Fruit fly (Drosophila melanogaster): ENCODE data around the gene Sec61gamma.
A peak's percentile ranks its signal among the peaks of the same experiment; 100 is the strongest.

Gene Sec61gamma

dm6 chrX:19645873-19646541, 2.9 kb downstream of the Sec61gamma start, which contains the start of gene Arp10 (continued):
- no peak for TF ChIP-seq schlank (tag; optimal IDR thresholded peaks at IDR 0.05)
- TF ChIP-seq CG14965 (GFP tag; optimal IDR thresholded peaks at IDR 0.05; ENCODE audit: borderline replicate concordance) = no peak
- TF ChIP-seq CG13424 (tag; optimal IDR thresholded peaks at IDR 0.05) = peak; percentile 14
- peak; percentile 58 for TF ChIP-seq zf30C (GFP tag; optimal IDR thresholded peaks at IDR 0.05)
- no peak for TF ChIP-seq dmrt99B (tag; optimal IDR thresholded peaks at IDR 0.05)
- TF ChIP-seq CG5953 (GFP tag; IDR thresholded peaks at IDR 0.05) = no peak
- TF ChIP-seq CG1024 (GFP tag; IDR thresholded peaks at IDR 0.05) = peak; percentile 55; the same call in 1 of the 2 replicates
- TF ChIP-seq CG14050 (GFP tag; IDR thresholded peaks at IDR 0.05) = no peak
- TF ChIP-seq gce (GFP tag; IDR thresholded peaks at IDR 0.05) = no peak
- peak; percentile 26 for TF ChIP-seq CG10267 (tag; optimal IDR thresholded peaks at IDR 0.05)
- TF ChIP-seq CG3407 (GFP tag; optimal IDR thresholded peaks at IDR 0.05) = no peak
- TF ChIP-seq CG2116 (GFP tag; optimal IDR thresholded peaks at IDR 0.05) = peak; percentile 61
- TF ChIP-seq Dp (GFP tag; optimal IDR thresholded peaks at IDR 0.05) = peak; percentile 57
- peak; percentile 41 for TF ChIP-seq CG2120 (GFP tag; optimal IDR thresholded peaks at IDR 0.05)
- TF ChIP-seq Tbp (GFP tag; optimal IDR thresholded peaks at IDR 0.05) = no peak
- TF ChIP-seq CG2712 (tag; optimal IDR thresholded peaks at IDR 0.05) = peak; percentile 8
- no peak for TF ChIP-seq CG4328 (GFP tag; optimal IDR thresholded peaks at IDR 0.05)
- TF ChIP-seq HmgZ (tag; optimal IDR thresholded peaks at IDR 0.05) = peak; percentile 50
- peak; percentile 2 for TF ChIP-seq CG33557 (GFP tag; optimal IDR thresholded peaks at IDR 0.05)
- TF ChIP-seq ssp (GFP tag; IDR thresholded peaks at IDR 0.05) = peak; percentile 92
- no peak for TF ChIP-seq Hr3 (GFP tag; optimal IDR thresholded peaks at IDR 0.05)
- TF ChIP-seq unc-4 (GFP tag; IDR thresholded peaks at IDR 0.05; ENCODE audit: partially characterized antibody) = no peak
- TF ChIP-seq sima (GFP tag; optimal IDR thresholded peaks at IDR 0.05) = no peak
- TF ChIP-seq caup (GFP tag; optimal IDR thresholded peaks at IDR 0.05; ENCODE audit: severe bottlenecking) = no peak
- TF ChIP-seq CG13287 (GFP tag; IDR thresholded peaks at IDR 0.05; ENCODE audit: partially characterized antibody) = peak; percentile 67
- peak; percentile 83 for TF ChIP-seq CG17802 (tag; optimal IDR thresholded peaks at IDR 0.05)
- TF ChIP-seq CG18764 (GFP tag; optimal IDR thresholded peaks at IDR 0.05) = peak; percentile 15
- TF ChIP-seq CG14710 (tag; optimal IDR thresholded peaks at IDR 0.05) = peak; percentile 54
- TF ChIP-seq ind (GFP tag; optimal IDR thresholded peaks at IDR 0.05) = peak; percentile 0
- TF ChIP-seq Sin3A (optimal IDR thresholded peaks at IDR 0.05) = peak; percentile 40
- peak; percentile 37 for TF ChIP-seq Myb (GFP tag; optimal IDR thresholded peaks at IDR 0.05)
- TF ChIP-seq E2f2 (GFP tag; IDR thresholded peaks at IDR 0.05) = peak; percentile 75
- TF ChIP-seq Elba2 (GFP tag; optimal IDR thresholded peaks at IDR 0.05) = peak; percentile 56
- TF ChIP-seq sug (tag; optimal IDR thresholded peaks at IDR 0.05) = peak; percentile 26
- no peak for TF ChIP-seq Blimp-1 (GFP tag; optimal IDR thresholded peaks at IDR 0.05)
- TF ChIP-seq Fer3 (tag; optimal IDR thresholded peaks at IDR 0.05) = peak; percentile 29
- TF ChIP-seq CG3163 (GFP tag; optimal IDR thresholded peaks at IDR 0.05) = peak; percentile 23
- peak; percentile 60; the same call in 2 of the 3 replicates for TF ChIP-seq CG16813 (GFP tag; IDR thresholded peaks at IDR 0.05; ENCODE audit: partially characterized antibody)
- TF ChIP-seq CG8089 (GFP tag; optimal IDR thresholded peaks at IDR 0.05) = no peak
- no peak for TF ChIP-seq ERR (GFP tag; optimal IDR thresholded peaks at IDR 0.05)
- peak; percentile 18 for TF ChIP-seq CG9727 (GFP tag; optimal IDR thresholded peaks at IDR 0.05)
- TF ChIP-seq zfh2 (GFP tag; optimal IDR thresholded peaks at IDR 0.05) = peak; percentile 14
- TF ChIP-seq row (GFP tag; IDR thresholded peaks at IDR 0.05) = peak; percentile 77
- TF ChIP-seq CG2129 (GFP tag; IDR thresholded peaks at IDR 0.05; ENCODE audit: partially characterized antibody) = no peak
- peak; percentile 15 for TF ChIP-seq CG17829 (tag; optimal IDR thresholded peaks at IDR 0.05)
- peak; percentile 36 for TF ChIP-seq trem (tag; optimal IDR thresholded peaks at IDR 0.05)
- no peak for TF ChIP-seq CG7271 (tag; optimal IDR thresholded peaks at IDR 0.05)
- TF ChIP-seq zen (tag; optimal IDR thresholded peaks at IDR 0.05) = peak; percentile 21
- TF ChIP-seq Fer1 (GFP tag; optimal IDR thresholded peaks at IDR 0.05) = peak; percentile 12

Data from whole organism, embryonic.